Worm (Caenorhabditis elegans): ENCODE measurements around the gene lev-9.

- TF ChIP-seq unc-130 (GFP tag; optimal IDR thresholded peaks at IDR 0.05) (no peak), lir-1 (GFP tag; conservative IDR thresholded peaks at IDR 0.05) (no peak), gei-17 (GFP tag; optimal IDR thresholded peaks at IDR 0.05) (peak; percentile 9), bed-2 (GFP tag; IDR thresholded peaks at IDR 0.05) (no peak), F10E7.11 (tag; optimal IDR thresholded peaks at IDR 0.05) (no peak), snpc-3.4 (tag; optimal IDR thresholded peaks at IDR 0.05) (no peak), lsl-1 (GFP tag; optimal IDR thresholded peaks at IDR 0.05) (no peak)
These were observed 41.2 kb downstream of the lev-9 start for ce11 chrX:6250272-6250752.

All from whole organism, young adult.